Worm (Caenorhabditis elegans) whole organism, L2 larva: ENCODE results near the gene F11E6.11.

Experiments
- C34F6.9 ChIP-seq: fragments of 150-350 bp; optimal IDR thresholded peaks from 2 replicates; lab custom pipeline; 2014; ENCODE audit warnings: missing biosample characterization, missing genetic modification characterization
- Y55F3AM.14 ChIP-seq: fragments of 200-800 bp; sonication (Bioruptor generic); optimal IDR thresholded peaks from 2 replicates; lab custom pipeline; 2018; ENCODE audit warnings: mild to moderate bottlenecking, missing genetic modification characterization, missing compliant biosample characterization
- ZK546.5 ChIP-seq: sonication (generic microtip); optimal IDR thresholded peaks from 2 replicates; lab custom pipeline; 2017; ENCODE audit warnings: missing biosample characterization, missing genetic modification characterization
- alr-1 ChIP-seq: fragments of 150-350 bp; optimal IDR thresholded peaks from 2 replicates; lab custom pipeline; 2014; ENCODE audit warnings: missing biosample characterization, missing genetic modification characterization
- aly-2 ChIP-seq: fragments of 150-350 bp; optimal IDR thresholded peaks from 2 replicates; lab custom pipeline; 2014; ENCODE audit warnings: missing biosample characterization, missing genetic modification characterization
- blmp-1 ChIP-seq: sonication (generic microtip); optimal IDR thresholded peaks from 2 replicates; lab custom pipeline; 2017; ENCODE audit warnings: missing genetic modification characterization, mild to moderate bottlenecking, missing compliant biosample characterization, antibody characterized with exemption, moderate library complexity; ENCODE audit not compliant: insufficient read depth
- ceh-16 ChIP-seq: fragments of 150-350 bp; optimal IDR thresholded peaks from 2 replicates; lab custom pipeline; 2014; ENCODE audit warnings: missing biosample characterization, missing genetic modification characterization
- crh-2 ChIP-seq: sonication (generic microtip); optimal IDR thresholded peaks from 2 replicates; lab custom pipeline; 2017; ENCODE audit warnings: missing biosample characterization, missing genetic modification characterization
- dmd-4 ChIP-seq: sonication (generic microtip); optimal IDR thresholded peaks from 2 replicates; lab custom pipeline; 2017; ENCODE audit warnings: missing biosample characterization, missing genetic modification characterization
- elt-1 ChIP-seq: fragments of 150-350 bp; optimal IDR thresholded peaks from 2 replicates; lab custom pipeline; 2014; ENCODE audit warnings: missing biosample characterization, missing genetic modification characterization
- elt-3 ChIP-seq: sonication (generic microtip); optimal IDR thresholded peaks from 2 replicates; lab custom pipeline; 2017; ENCODE audit warnings: missing biosample characterization, missing genetic modification characterization
- fos-1 ChIP-seq: fragments of 150-350 bp; optimal IDR thresholded peaks from 2 replicates; lab custom pipeline; 2014; ENCODE audit warnings: missing biosample characterization, missing genetic modification characterization
- gmeb-1 ChIP-seq: fragments of 150-350 bp; optimal IDR thresholded peaks from 2 replicates; lab custom pipeline; 2014; ENCODE audit warnings: missing biosample characterization, missing genetic modification characterization
- lin-39 ChIP-seq: fragments of 150-350 bp; optimal IDR thresholded peaks from 2 replicates; lab custom pipeline; 2014; ENCODE audit warnings: missing biosample characterization, missing genetic modification reagents, missing genetic modification characterization
- mab-5 ChIP-seq: fragments of 150-350 bp; optimal IDR thresholded peaks from 2 replicates; lab custom pipeline; 2014; ENCODE audit warnings: missing biosample characterization, missing genetic modification characterization
- mdl-1 ChIP-seq, 2 experiments: fragments of 150-350 bp in 1 of 2; sonication (generic microtip) in 1 of 2; optimal IDR thresholded peaks; 2 replicates each; lab custom pipeline; 2017; ENCODE audit warnings: missing biosample characterization in 2 of 2, missing genetic modification characterization in 2 of 2
- nhr-11 ChIP-seq: fragments of 150-350 bp; optimal IDR thresholded peaks from 2 replicates; lab custom pipeline; 2014; ENCODE audit warnings: missing biosample characterization, missing genetic modification characterization
- nhr-12 ChIP-seq: fragments of 150-350 bp; optimal IDR thresholded peaks from 2 replicates; lab custom pipeline; 2014; ENCODE audit warnings: missing biosample characterization, missing genetic modification characterization
- nhr-129 ChIP-seq: fragments of 150-350 bp; optimal IDR thresholded peaks from 2 replicates; lab custom pipeline; 2014; ENCODE audit warnings: missing biosample characterization, missing genetic modification characterization
- nhr-21 ChIP-seq: fragments of 150-350 bp; optimal IDR thresholded peaks from 2 replicates; lab custom pipeline; 2014; ENCODE audit warnings: missing biosample characterization, missing genetic modification characterization
- nhr-23 ChIP-seq: fragments of 150-350 bp; optimal IDR thresholded peaks from 2 replicates; lab custom pipeline; 2014; ENCODE audit warnings: missing biosample characterization, missing genetic modification reagents, missing genetic modification characterization
- nhr-237 ChIP-seq: fragments of 150-350 bp; optimal IDR thresholded peaks from 2 replicates; lab custom pipeline; 2014; ENCODE audit warnings: missing biosample characterization, missing genetic modification characterization
- nhr-25 ChIP-seq: fragments of 150-350 bp; sonication (generic microtip); optimal IDR thresholded peaks from 3 replicates; lab custom pipeline; 2014; ENCODE audit warnings: missing biosample characterization, missing genetic modification characterization
- nhr-6 ChIP-seq: fragments of 150-350 bp; optimal IDR thresholded peaks from 2 replicates; lab custom pipeline; 2014; ENCODE audit warnings: missing biosample characterization, missing genetic modification characterization
- nhr-77 ChIP-seq: fragments of 150-350 bp; optimal IDR thresholded peaks from 2 replicates; lab custom pipeline; 2014; ENCODE audit warnings: missing biosample characterization, missing genetic modification characterization
- sem-4 ChIP-seq: fragments of 150-350 bp; optimal IDR thresholded peaks from 2 replicates; lab custom pipeline; 2014; ENCODE audit warnings: missing biosample characterization, missing genetic modification reagents, missing genetic modification characterization
- skn-1 ChIP-seq: sonication (generic microtip); optimal IDR thresholded peaks from 2 replicates; lab custom pipeline; 2017; ENCODE audit warnings: missing biosample characterization, missing genetic modification characterization
- sma-3 ChIP-seq: sonication (generic microtip); optimal IDR thresholded peaks from 2 replicates; lab custom pipeline; 2016; ENCODE audit warnings: missing genetic modification reagents, missing genetic modification characterization, missing compliant biosample characterization
- sma-9 ChIP-seq, 2 experiments: fragments of 150-350 bp in 1 of 2; sonication (generic microtip) in 1 of 2; optimal IDR thresholded peaks; 2 replicates each; lab custom pipeline; 2014 to 2016; ENCODE audit warnings: missing genetic modification characterization in 2 of 2, mild to moderate bottlenecking in 1 of 2, missing biosample characterization in 1 of 2, missing compliant biosample characterization in 1 of 2, missing genetic modification reagents in 1 of 2, moderate library complexity in 1 of 2
- snpc-4 ChIP-seq: fragments of 150-350 bp; optimal IDR thresholded peaks from 2 replicates; lab custom pipeline; 2014; ENCODE audit warnings: missing biosample characterization, missing genetic modification characterization
- unc-39 ChIP-seq: fragments of 150-350 bp; optimal IDR thresholded peaks from 2 replicates; lab custom pipeline; 2014; ENCODE audit warnings: missing biosample characterization, missing genetic modification characterization
- unc-55 ChIP-seq: fragments of 150-350 bp; sonication (generic microtip); optimal IDR thresholded peaks from 3 replicates; lab custom pipeline; 2014; ENCODE audit warnings: missing biosample characterization, missing genetic modification reagents, missing genetic modification characterization
- unc-62 ChIP-seq: fragments of 150-350 bp; optimal IDR thresholded peaks from 2 replicates; lab custom pipeline; 2014; ENCODE audit warnings: missing biosample characterization, missing genetic modification reagents, missing genetic modification characterization
- ztf-11 ChIP-seq: sonication (generic microtip); optimal IDR thresholded peaks from 2 replicates; lab custom pipeline; 2017; ENCODE audit warnings: missing biosample characterization, missing genetic modification characterization
- ztf-4 ChIP-seq: fragments of 150-350 bp; optimal IDR thresholded peaks from 2 replicates; lab custom pipeline; 2014; ENCODE audit warnings: missing biosample characterization, missing genetic modification characterization

The F11E6.11 gene

ce11 chrIV:17442503-17442902, at the start of gene F11E6.11:
Gene F11E6.11, plus strand, starts transcription at chrIV:17442827.
- TF ChIP-seq fos-1 (tag; lab: Kevin White, UChicago) (peak; percentile 6), elt-3 (no peak), blmp-1 (tag; lab: Kevin White, UChicago) (peak; percentile 35), nhr-25 (tag; lab: Kevin White, UChicago) (peak; percentile 69), lin-39 (tag; lab: Kevin White, UChicago) (no peak), sma-9 (GFP tag; optimal IDR thresholded peaks at IDR 0.05; lab: Kevin White, UChicago) (peak; percentile 56), sma-9 (tag; optimal IDR thresholded peaks at IDR 0.05; lab: Kevin White, UChicago) (no peak), skn-1 (tag; lab: Kevin White, UChicago) (no peak), nhr-237 (tag; lab: Kevin White, UChicago) (no peak), ztf-4 (no peak), crh-2 (tag; lab: Kevin White, UChicago) (peak; percentile 35), mdl-1 (tag; optimal IDR thresholded peaks at IDR 0.05; lab: Kevin White, UChicago) (no peak), Y55F3AM.14 (GFP tag; lab: Kevin White, UChicago) (no peak), sma-3 (GFP tag; lab: Kevin White, UChicago) (peak; percentile 57), gmeb-1 (tag; lab: Kevin White, UChicago) (no peak), nhr-21 (tag; lab: Kevin White, UChicago) (peak; percentile 29)

- TF ChIP-seq snpc-4 (tag; lab: Kevin White, UChicago) (no peak), unc-55 (GFP tag; lab: Kevin White, UChicago) (no peak), mab-5 (tag; lab: Kevin White, UChicago) (no peak), ZK546.5 (tag; lab: Kevin White, UChicago) (no peak), nhr-77 (tag; lab: Kevin White, UChicago) (no peak), dmd-4 (tag; lab: Kevin White, UChicago) (no peak), elt-3 (no peak), nhr-23 (tag; lab: Kevin White, UChicago) (no peak), aly-2 (tag; lab: Kevin White, UChicago) (no peak), nhr-129 (tag; lab: Kevin White, UChicago) (no peak), ztf-4 (no peak), ceh-16 (tag; lab: Kevin White, UChicago) (no peak), skn-1 (tag; lab: Kevin White, UChicago) (no peak), sem-4 (tag; lab: Kevin White, UChicago) (no peak), C34F6.9 (no peak), crh-2 (tag; lab: Kevin White, UChicago) (no peak), unc-39 (tag; lab: Kevin White, UChicago) (no peak)
Measured at ce11 chrIV:17395910-17396309, 46.7 kb upstream of the F11E6.11 start, which contains the start of gene sru-15. Gene sru-15, plus strand, starts transcription at chrIV:17396210.

ce11 chrIV:17399455-17399854, 43.2 kb upstream of the F11E6.11 start, which contains the start of gene T02D1.4:
Gene T02D1.4, plus strand, starts transcription at chrIV:17399755.
- no peak for TF ChIP-seq unc-62 (GFP tag; lab: Kevin White, UChicago)
- no peak for TF ChIP-seq elt-1
- TF ChIP-seq lin-39 (tag; lab: Kevin White, UChicago): no peak
- TF ChIP-seq ztf-11 (tag; lab: Kevin White, UChicago): no peak
- TF ChIP-seq ZK546.5 (tag; lab: Kevin White, UChicago): no peak
- TF ChIP-seq nhr-6: no peak
- TF ChIP-seq Y55F3AM.14 (GFP tag; lab: Kevin White, UChicago): no peak
- no peak for TF ChIP-seq sma-3 (GFP tag; lab: Kevin White, UChicago)

ce11 chrIV:17405530-17405929, 37.1 kb upstream of the F11E6.11 start, which contains the start of gene pmp-4:
Gene pmp-4, minus strand, starts transcription at chrIV:17405630.
- TF ChIP-seq sem-4 (tag; lab: Kevin White, UChicago) (no peak), skn-1 (tag; lab: Kevin White, UChicago) (no peak), fos-1 (tag; lab: Kevin White, UChicago) (peak; percentile 10)

ce11 chrIV:17406119-17406518, 36.5 kb upstream of the F11E6.11 start:
- TF ChIP-seq nhr-12 (tag; lab: Kevin White, UChicago) (no peak), sma-9 (GFP tag; optimal IDR thresholded peaks at IDR 0.05; lab: Kevin White, UChicago) (peak; percentile 54), sma-9 (tag; optimal IDR thresholded peaks at IDR 0.05; lab: Kevin White, UChicago) (no peak), blmp-1 (tag; lab: Kevin White, UChicago) (peak; percentile 57), snpc-4 (tag; lab: Kevin White, UChicago) (no peak), nhr-25 (tag; lab: Kevin White, UChicago) (no peak), elt-1 (no peak), nhr-129 (tag; lab: Kevin White, UChicago) (peak; percentile 19), mab-5 (tag; lab: Kevin White, UChicago) (no peak), unc-39 (tag; lab: Kevin White, UChicago) (no peak), alr-1 (no peak), fos-1 (tag; lab: Kevin White, UChicago) (peak; percentile 6), ztf-4 (no peak), crh-2 (tag; lab: Kevin White, UChicago) (peak; percentile 10), nhr-11 (tag; lab: Kevin White, UChicago) (no peak), gmeb-1 (tag; lab: Kevin White, UChicago) (peak; percentile 3)
